Worm (Caenorhabditis elegans) whole organism, L4 larva: ENCODE results near the gene ZK856.6.

Experiments
- F49E8.2 ChIP-seq: sonication (generic microtip); optimal IDR thresholded peaks from 2 replicates; lab custom pipeline; 2016; ENCODE audit warnings: missing compliant biosample characterization, mild to moderate bottlenecking, missing genetic modification characterization, borderline replicate concordance
- R02D3.7 ChIP-seq: fragments of 150-350 bp; sonication (generic microtip); optimal IDR thresholded peaks from 3 replicates; lab custom pipeline; 2014; ENCODE audit warnings: missing biosample characterization, missing genetic modification characterization
- T20F7.1 ChIP-seq: fragments of 200-800 bp; sonication (Bioruptor generic); optimal IDR thresholded peaks from 2 replicates; lab custom pipeline; 2018; ENCODE audit warnings: mild to moderate bottlenecking, missing genetic modification characterization, missing compliant biosample characterization
- T26A8.4 ChIP-seq: fragments of 200-800 bp; sonication (Bioruptor generic); IDR thresholded peaks from 2 replicates; pipeline ENCODE4 v1.3.6; 2022; ENCODE audit warnings: missing genetic modification characterization, missing compliant biosample characterization
- Y48G9A.11 ChIP-seq: fragments of 200-800 bp; sonication (Bioruptor generic); IDR thresholded peaks from 2 replicates; pipeline ENCODE4 v1.3.6; 2022; ENCODE audit warnings: missing genetic modification reagents, missing genetic modification characterization, missing compliant biosample characterization
- Y5F2A.4 ChIP-seq: fragments of 200-800 bp; sonication (Bioruptor generic); optimal IDR thresholded peaks from 2 replicates; lab custom pipeline; 2018; ENCODE audit warnings: mild to moderate bottlenecking, missing genetic modification characterization, missing compliant biosample characterization
- Y75B8A.6 ChIP-seq: fragments of 200-800 bp; sonication (Bioruptor generic); IDR thresholded peaks from 2 replicates; pipeline ENCODE4 v1.3.6; 2022; ENCODE audit warnings: missing genetic modification reagents, missing genetic modification characterization, missing compliant biosample characterization
- aha-1 ChIP-seq: fragments of 150-350 bp; peaks from one replicate; lab custom pipeline; 2014; ENCODE audit warnings: missing biosample characterization, missing genetic modification characterization
- aly-2 ChIP-seq: sonication (generic microtip); optimal IDR thresholded peaks from 2 replicates; lab custom pipeline; 2018; ENCODE audit warnings: missing biosample characterization, missing genetic modification characterization
- ceh-20 ChIP-seq: fragments of 200-800 bp; sonication (Bioruptor generic); IDR thresholded peaks from 2 replicates; pipeline ENCODE4 v1.3.6; 2022; ENCODE audit warnings: missing genetic modification reagents, missing genetic modification characterization, missing compliant biosample characterization
- ceh-28 ChIP-seq: fragments of 150-350 bp; optimal IDR thresholded peaks from 2 replicates; lab custom pipeline; 2014; ENCODE audit warnings: missing biosample characterization, missing genetic modification reagents, missing genetic modification characterization
- ceh-44 ChIP-seq: fragments of 200-800 bp; sonication (Bioruptor generic); IDR thresholded peaks from 2 replicates; pipeline ENCODE4 v1.3.6; 2022; ENCODE audit warnings: missing genetic modification reagents, missing genetic modification characterization, missing compliant biosample characterization
- ceh-62 ChIP-seq: sonication (generic microtip); optimal IDR thresholded peaks from 2 replicates; lab custom pipeline; 2017; ENCODE audit warnings: missing biosample characterization, missing genetic modification characterization
- ceh-82 ChIP-seq: sonication (generic microtip); optimal IDR thresholded peaks from 2 replicates; lab custom pipeline; 2017; ENCODE audit warnings: missing biosample characterization, missing genetic modification characterization
- ctbp-1 ChIP-seq: fragments of 200-800 bp; sonication (Bioruptor generic); IDR thresholded peaks from 2 replicates; pipeline ENCODE4 v1.3.6; 2022; ENCODE audit warnings: missing genetic modification reagents, missing genetic modification characterization, missing compliant biosample characterization
- daf-12 ChIP-seq: fragments of 150-350 bp; optimal IDR thresholded peaks from 2 replicates; lab custom pipeline; 2014; ENCODE audit warnings: missing biosample characterization, missing genetic modification reagents, missing genetic modification characterization
- daf-8 ChIP-seq: fragments of 200-800 bp; sonication (Bioruptor generic); IDR thresholded peaks from 2 replicates; pipeline ENCODE4 v1.3.6; 2022; ENCODE audit warnings: missing genetic modification characterization, missing compliant biosample characterization
- dmd-8 ChIP-seq: fragments of 200-800 bp; sonication (Bioruptor generic); IDR thresholded peaks from 2 replicates; pipeline ENCODE4 v1.3.6; 2022; ENCODE audit warnings: missing genetic modification characterization, missing compliant biosample characterization
- dmd-9 ChIP-seq: fragments of 200-800 bp; sonication (Bioruptor generic); IDR thresholded peaks from 2 replicates; pipeline ENCODE4 v1.3.6; 2022; ENCODE audit warnings: missing genetic modification reagents, missing genetic modification characterization, missing compliant biosample characterization
- duxl-1 ChIP-seq: sonication (generic microtip); optimal IDR thresholded peaks from 2 replicates; lab custom pipeline; 2016; ENCODE audit warnings: mild to moderate bottlenecking, missing genetic modification characterization, moderate library complexity, missing compliant biosample characterization; ENCODE audit not compliant: poor library complexity
- dve-1 ChIP-seq: sonication (generic microtip); optimal IDR thresholded peaks from 2 replicates; lab custom pipeline; 2017; ENCODE audit warnings: antibody characterized with exemption, mild to moderate bottlenecking, missing genetic modification characterization, missing compliant biosample characterization; ENCODE audit not compliant: insufficient read depth
- egl-27 ChIP-seq: sonication (generic microtip); optimal IDR thresholded peaks from 3 replicates; lab custom pipeline; 2017; ENCODE audit warnings: missing biosample characterization, missing genetic modification reagents, missing genetic modification characterization
- egl-43 ChIP-seq: fragments of 200-800 bp; sonication (Bioruptor generic); IDR thresholded peaks from 2 replicates; pipeline ENCODE4 v1.3.6; 2022; ENCODE audit warnings: missing genetic modification reagents, missing genetic modification characterization, missing compliant biosample characterization
- fos-1 ChIP-seq: fragments of 150-350 bp; optimal IDR thresholded peaks from 2 replicates; lab custom pipeline; 2014; ENCODE audit warnings: missing biosample characterization, missing genetic modification characterization
- hlh-11 ChIP-seq: fragments of 200-800 bp; sonication (Bioruptor generic); optimal IDR thresholded peaks from 2 replicates; lab custom pipeline; 2018; ENCODE audit warnings: mild to moderate bottlenecking, missing genetic modification characterization, missing compliant biosample characterization
- lin-38 ChIP-seq: fragments of 200-800 bp; sonication (Bioruptor generic); IDR thresholded peaks from 2 replicates; pipeline ENCODE4 v1.3.6; 2022; ENCODE audit warnings: missing genetic modification reagents, missing genetic modification characterization, missing compliant biosample characterization
- lin-39 ChIP-seq: fragments of 150-350 bp; optimal IDR thresholded peaks from 2 replicates; lab custom pipeline; 2014; ENCODE audit warnings: missing biosample characterization, missing genetic modification reagents, missing genetic modification characterization
- lir-3 ChIP-seq: sonication (generic microtip); optimal IDR thresholded peaks from 2 replicates; lab custom pipeline; 2016; ENCODE audit warnings: mild to moderate bottlenecking, missing genetic modification characterization, missing compliant biosample characterization
- mdt-29 ChIP-seq: fragments of 200-800 bp; sonication (Bioruptor generic); IDR thresholded peaks from 2 replicates; pipeline ENCODE4 v1.3.6; 2022; ENCODE audit warnings: missing genetic modification reagents, missing genetic modification characterization, missing compliant biosample characterization
- mxl-2 ChIP-seq: fragments of 200-800 bp; sonication (Bioruptor generic); conservative IDR thresholded peaks from 2 replicates; pipeline ENCODE4 v1.3.6; 2022; ENCODE audit warnings: missing genetic modification reagents, missing genetic modification characterization, missing compliant biosample characterization
- nhr-102 ChIP-seq: sonication (generic microtip); optimal IDR thresholded peaks from 2 replicates; lab custom pipeline; 2016; ENCODE audit warnings: mild to moderate bottlenecking, missing genetic modification characterization, moderate library complexity, missing compliant biosample characterization
- nhr-28 ChIP-seq: fragments of 150-350 bp; optimal IDR thresholded peaks from 2 replicates; lab custom pipeline; 2014; ENCODE audit warnings: missing biosample characterization, missing genetic modification characterization
- nhr-41 ChIP-seq: fragments of 200-800 bp; sonication (Bioruptor generic); IDR thresholded peaks from 2 replicates; pipeline ENCODE4 v1.3.6; 2022; ENCODE audit warnings: missing genetic modification reagents, missing genetic modification characterization, missing compliant biosample characterization
- nhr-48 ChIP-seq: sonication (generic microtip); optimal IDR thresholded peaks from 2 replicates; lab custom pipeline; 2016; ENCODE audit warnings: mild to moderate bottlenecking, missing genetic modification characterization, missing compliant biosample characterization
- nhr-6 ChIP-seq: fragments of 150-350 bp; optimal IDR thresholded peaks from 2 replicates; lab custom pipeline; 2014; ENCODE audit warnings: missing biosample characterization, missing genetic modification characterization
- php-3 ChIP-seq: fragments of 200-800 bp; sonication (Bioruptor generic); IDR thresholded peaks from 2 replicates; pipeline ENCODE4 v1.3.6; 2022; ENCODE audit warnings: missing genetic modification reagents, missing genetic modification characterization, missing compliant biosample characterization
- pqm-1 ChIP-seq: sonication (generic microtip); optimal IDR thresholded peaks from 2 replicates; lab custom pipeline; 2017; ENCODE audit warnings: missing biosample characterization, missing genetic modification characterization
- rbr-2 ChIP-seq: sonication (generic microtip); optimal IDR thresholded peaks from 2 replicates; lab custom pipeline; 2016; ENCODE audit warnings: missing genotype, missing genetic modification characterization, missing compliant biosample characterization
- saeg-2 ChIP-seq: fragments of 200-800 bp; sonication (Bioruptor generic); IDR thresholded peaks from 2 replicates; pipeline ENCODE4 v1.3.6; 2022; ENCODE audit warnings: missing genetic modification reagents, missing genetic modification characterization, missing compliant biosample characterization
- sdz-12 ChIP-seq: fragments of 200-800 bp; sonication (Bioruptor generic); optimal IDR thresholded peaks from 2 replicates; lab custom pipeline; 2018; ENCODE audit warnings: mild to moderate bottlenecking, missing genetic modification characterization, missing compliant biosample characterization
- set-16 ChIP-seq: fragments of 200-800 bp; sonication (Bioruptor generic); IDR thresholded peaks from 2 replicates; pipeline ENCODE4 v1.3.6; 2022; ENCODE audit warnings: missing genetic modification reagents, missing genetic modification characterization, missing compliant biosample characterization
- skn-1 ChIP-seq: fragments of 150-350 bp; optimal IDR thresholded peaks from 2 replicates; lab custom pipeline; 2014; ENCODE audit warnings: missing biosample characterization, missing genetic modification characterization
- snpc-1.2 ChIP-seq: fragments of 200-800 bp; sonication (Bioruptor generic); IDR thresholded peaks from 2 replicates; pipeline ENCODE4 v1.3.6; 2022; ENCODE audit warnings: missing genetic modification reagents, missing genetic modification characterization, missing compliant biosample characterization
- spr-1 ChIP-seq: sonication (generic microtip); optimal IDR thresholded peaks from 2 replicates; lab custom pipeline; 2016; ENCODE audit warnings: mild to moderate bottlenecking, missing genetic modification characterization, missing compliant biosample characterization
- tag-97 ChIP-seq: fragments of 200-800 bp; sonication (Bioruptor generic); IDR thresholded peaks from 2 replicates; pipeline ENCODE4 v1.3.6; 2022; ENCODE audit warnings: missing genetic modification characterization, missing compliant biosample characterization
- tra-1 ChIP-seq: fragments of 200-800 bp; sonication (Bioruptor generic); IDR thresholded peaks from 2 replicates; pipeline ENCODE4 v1.3.6; 2022; ENCODE audit warnings: missing genetic modification reagents, missing genetic modification characterization, missing compliant biosample characterization
- unc-62 ChIP-seq, 3 experiments: fragments of 150-350 bp in 1 of 3; sonication (generic microtip); optimal IDR thresholded peaks in 2 of 3; peaks in 1 of 3; 1 replicate in 1 of 3; 2 replicates in 2 of 3; lab custom pipeline; 2014 to 2017; ENCODE audit warnings: missing biosample characterization in 3 of 3, missing genetic modification characterization in 3 of 3, missing genetic modification reagents in 3 of 3, missing genotype in 1 of 3
- vab-7 ChIP-seq: fragments of 200-800 bp; sonication (Bioruptor generic); IDR thresholded peaks from 2 replicates; pipeline ENCODE4 v1.3.6; 2022; ENCODE audit warnings: missing genetic modification reagents, missing genetic modification characterization, missing compliant biosample characterization
- zfp-2 ChIP-seq: sonication (generic microtip); optimal IDR thresholded peaks from 2 replicates; lab custom pipeline; 2016; ENCODE audit warnings: mild to moderate bottlenecking, missing genetic modification characterization, missing compliant biosample characterization
- zfp-3 ChIP-seq: fragments of 200-800 bp; sonication (Bioruptor generic); conservative IDR thresholded peaks from 2 replicates; pipeline ENCODE4 v1.3.6; 2022; ENCODE audit warnings: missing genetic modification reagents, missing genetic modification characterization, missing compliant biosample characterization
- zip-11 ChIP-seq: fragments of 200-800 bp; sonication (Bioruptor generic); IDR thresholded peaks from 2 replicates; pipeline ENCODE4 v1.3.6; 2022; ENCODE audit warnings: missing genetic modification characterization, missing compliant biosample characterization
- ztf-7 ChIP-seq: fragments of 150-350 bp; optimal IDR thresholded peaks from 2 replicates; lab custom pipeline; 2014; ENCODE audit warnings: missing biosample characterization, missing genetic modification characterization

ZK856.6 gene

ce11 chrV:10204863-10205338, 6.4 kb downstream of the ZK856.6 start, which contains the start of the genes ZK856.19 and ZK856.11 (continued):
- TF ChIP-seq lir-3 (tag; lab: Kevin White, UChicago) (no peak), egl-43 (GFP tag; lab: Robert Waterston, UW) (no peak), Y5F2A.4 (GFP tag; lab: Kevin White, UChicago) (no peak), dmd-8 (GFP tag; lab: Robert Waterston, UW) (no peak), spr-1 (tag; lab: Kevin White, UChicago) (no peak), lin-39 (no peak), unc-62 (GFP tag; optimal IDR thresholded peaks at IDR 0.05 in 1 of 2; lab: Kevin White, UChicago) (no peak), unc-62 (tag; optimal IDR thresholded peaks at IDR 0.05; lab: Kevin White, UChicago) (no peak), ceh-82 (tag; lab: Kevin White, UChicago) (no peak), tag-97 (no peak), snpc-1.2 (no peak), duxl-1 (tag; lab: Kevin White, UChicago) (peak; percentile 74), ceh-44 (no peak), tra-1 (GFP tag; lab: Robert Waterston, UW) (no peak), T26A8.4 (GFP tag; lab: Robert Waterston, UW) (no peak), hlh-11 (peak; percentile 35), zfp-3 (GFP tag; lab: Robert Waterston, UW) (no peak), daf-12 (tag; lab: Kevin White, UChicago) (no peak), vab-7 (GFP tag; lab: Robert Waterston, UW) (no peak), nhr-41 (GFP tag; lab: Robert Waterston, UW) (no peak), egl-27 (tag; lab: Kevin White, UChicago) (no peak), ztf-7 (tag; lab: Kevin White, UChicago) (no peak), aha-1 (tag; lab: Kevin White, UChicago) (no peak), aly-2 (no peak), pqm-1 (tag; lab: Kevin White, UChicago) (no peak), lin-38 (GFP tag; lab: Robert Waterston, UW) (peak; percentile 70), dmd-9 (no peak), php-3 (no peak), F49E8.2 (tag; lab: Kevin White, UChicago) (no peak), saeg-2 (GFP tag; lab: Robert Waterston, UW) (no peak), ceh-28 (tag; lab: Kevin White, UChicago) (no peak), daf-8 (GFP tag; lab: Robert Waterston, UW) (no peak), dve-1 (tag; lab: Kevin White, UChicago) (peak; percentile 44), nhr-48 (tag; lab: Kevin White, UChicago) (peak; percentile 40), zfp-2 (no peak), nhr-6 (tag; lab: Kevin White, UChicago) (peak; percentile 59), nhr-28 (tag; lab: Kevin White, UChicago) (peak; percentile 47), ceh-20 (GFP tag; lab: Robert Waterston, UW) (no peak), ctbp-1 (GFP tag; lab: Robert Waterston, UW) (no peak), mdt-29 (GFP tag; lab: Robert Waterston, UW) (no peak), Y48G9A.11 (GFP tag; lab: Robert Waterston, UW) (no peak), T20F7.1 (GFP tag; lab: Kevin White, UChicago) (peak; percentile 42), skn-1 (tag; lab: Kevin White, UChicago) (no peak), fos-1 (tag; lab: Kevin White, UChicago) (no peak), mxl-2 (GFP tag; lab: Robert Waterston, UW) (no peak), nhr-102 (tag; lab: Kevin White, UChicago) (peak; percentile 64), R02D3.7 (tag; lab: Kevin White, UChicago) (peak; percentile 13), rbr-2 (peak; percentile 62), ceh-62 (tag; lab: Kevin White, UChicago) (no peak), sdz-12 (GFP tag; lab: Kevin White, UChicago) (no peak), set-16 (GFP tag; lab: Robert Waterston, UW) (no peak), zip-11 (GFP tag; lab: Robert Waterston, UW) (no peak), Y75B8A.6 (GFP tag; lab: Robert Waterston, UW) (no peak)
